Fruit fly (Drosophila melanogaster): ENCODE data around the gene MICU1.

The MICU1 gene

dm6 chr2L:7203411-7204171 lies 21.6 kb downstream of the MICU1 start (continued):
- TF ChIP-seq wdn (GFP tag; IDR thresholded peaks at IDR 0.05): no peak
- TF ChIP-seq grn (GFP tag; optimal IDR thresholded peaks at IDR 0.05): no peak
- no peak for TF ChIP-seq CTCF (GFP tag; optimal IDR thresholded peaks at IDR 0.05)
- no peak for TF ChIP-seq MESR4 (GFP tag; optimal IDR thresholded peaks at IDR 0.05)
- no peak for TF ChIP-seq NK7.1 (GFP tag; optimal IDR thresholded peaks at IDR 0.05)
- TF ChIP-seq Awh (GFP tag; IDR thresholded peaks at IDR 0.05): 0 out of 2 replicates have a peak, but pooled peaks have one; percentile 11
- TF ChIP-seq sens (GFP tag): peak; percentile 20
- TF ChIP-seq Dll (GFP tag; IDR thresholded peaks at IDR 0.05; ENCODE audit: partially characterized antibody): no peak
- TF ChIP-seq hkb (optimal IDR thresholded peaks at IDR 0.05): no peak
- 0 out of 2 replicates have a peak, but pooled peaks have one; percentile 23 for TF ChIP-seq hkb (GFP tag; IDR thresholded peaks at IDR 0.05)

dm6 chr2L:7204172-7204482 lies 22.1 kb downstream of the MICU1 start, which contains the start of gene CG4502:
TSS of gene CG4502 (minus strand) at chr2L:7204264.
- peak; percentile 100 for TF ChIP-seq chinmo (GFP tag; IDR thresholded peaks at IDR 0.05; ENCODE audit: partially characterized antibody)
- peak; percentile 50 for TF ChIP-seq CG17829 (tag; optimal IDR thresholded peaks at IDR 0.05)
- no peak for TF ChIP-seq CG34422 (GFP tag; IDR thresholded peaks at IDR 0.05)
- no peak for TF ChIP-seq ap (GFP tag; IDR thresholded peaks at IDR 0.05)
- no peak for TF ChIP-seq tx (GFP tag; optimal IDR thresholded peaks at IDR 0.05)
- TF ChIP-seq vnd (GFP tag; IDR thresholded peaks at IDR 0.05; ENCODE audit: partially characterized antibody): peak; percentile 99
- no peak for TF ChIP-seq CG18476 (GFP tag; optimal IDR thresholded peaks at IDR 0.05)
- peak; percentile 99 for TF ChIP-seq Opbp (GFP tag; IDR thresholded peaks at IDR 0.05; ENCODE audit: partially characterized antibody)
- TF ChIP-seq disco-r (GFP tag; optimal IDR thresholded peaks at IDR 0.05): no peak
- no peak for TF ChIP-seq gsb (GFP tag; IDR thresholded peaks at IDR 0.05)
- no peak for TF ChIP-seq CG6175 (GFP tag; IDR thresholded peaks at IDR 0.05)
- TF ChIP-seq abd-A (tag; optimal IDR thresholded peaks at IDR 0.05): no peak
- no peak for TF ChIP-seq Tbp (GFP tag; optimal IDR thresholded peaks at IDR 0.05)
- TF ChIP-seq lilli (GFP tag; optimal IDR thresholded peaks at IDR 0.05): peak; percentile 52
- no peak for TF ChIP-seq Six4 (GFP tag; optimal IDR thresholded peaks at IDR 0.05)
- TF ChIP-seq CG1024 (GFP tag; IDR thresholded peaks at IDR 0.05): no peak
- TF ChIP-seq mam (GFP tag; optimal IDR thresholded peaks at IDR 0.05): peak; percentile 63
- no peak for TF ChIP-seq pros (GFP tag; optimal IDR thresholded peaks at IDR 0.05)
- peak; percentile 87 for TF ChIP-seq HmgZ (tag; optimal IDR thresholded peaks at IDR 0.05)
- TF ChIP-seq Hmr (GFP tag; optimal IDR thresholded peaks at IDR 0.05): peak; percentile 79
- peak; percentile 100 for TF ChIP-seq Dp (GFP tag; optimal IDR thresholded peaks at IDR 0.05)
- TF ChIP-seq CG34376 (GFP tag; optimal IDR thresholded peaks at IDR 0.05): peak; percentile 69
- TF ChIP-seq Trl (optimal IDR thresholded peaks at IDR 0.05): no peak
- peak; percentile 36 for TF ChIP-seq Trl (GFP tag; optimal IDR thresholded peaks at IDR 0.05)
- TF ChIP-seq CG7928 (GFP tag; optimal IDR thresholded peaks at IDR 0.05): peak; percentile 20
- TF ChIP-seq croc (GFP tag; conservative IDR thresholded peaks at IDR 0.05): no peak
- no peak for TF ChIP-seq dimm (GFP tag; IDR thresholded peaks at IDR 0.05)
- no peak for TF ChIP-seq CG1602 (GFP tag; optimal IDR thresholded peaks at IDR 0.05)
- peak; percentile 99 for TF ChIP-seq CG2129 (GFP tag; IDR thresholded peaks at IDR 0.05; ENCODE audit: partially characterized antibody)
- TF ChIP-seq CG5180 (GFP tag; optimal IDR thresholded peaks at IDR 0.05): no peak
- no peak for TF ChIP-seq CG4360 (GFP tag; IDR thresholded peaks at IDR 0.05)
- TF ChIP-seq phol (tag; optimal IDR thresholded peaks at IDR 0.05): peak; percentile 37
- no peak for TF ChIP-seq Usf (GFP tag; optimal IDR thresholded peaks at IDR 0.05)
- TF ChIP-seq CG11504 (tag; optimal IDR thresholded peaks at IDR 0.05): no peak
- TF ChIP-seq CG8281 (tag; optimal IDR thresholded peaks at IDR 0.05): no peak
- no peak for TF ChIP-seq CG43689 (GFP tag; IDR thresholded peaks at IDR 0.05)
- peak in 1 of 3 experiments; percentile 78 for TF ChIP-seq Stat92E (GFP tag; optimal IDR thresholded peaks at IDR 0.05)
- TF ChIP-seq CG16815 (GFP tag; optimal IDR thresholded peaks at IDR 0.05): no peak
- no peak for TF ChIP-seq cato (GFP tag; optimal IDR thresholded peaks at IDR 0.05; ENCODE audit: borderline replicate concordance)
- TF ChIP-seq Sry-δ (GFP tag; optimal IDR thresholded peaks at IDR 0.05): peak; percentile 98
